Worm (Caenorhabditis elegans) whole organism, late embryonic: Measurements from ENCODE around the gene ins-15.

Experiments used
- T23F11.4 ChIP-seq: fragments of 200-800 bp; sonication (Bioruptor generic); optimal IDR thresholded peaks from 2 replicates; lab custom pipeline; 2018; ENCODE audit warnings: mild to moderate bottlenecking, missing genetic modification characterization, missing compliant biosample characterization
- dve-1 ChIP-seq: sonication (generic microtip); optimal IDR thresholded peaks from 2 replicates; lab custom pipeline; 2017; ENCODE audit warnings: antibody characterized with exemption, mild to moderate bottlenecking, missing genetic modification characterization, missing compliant biosample characterization
- eyg-1 ChIP-seq: sonication (generic microtip); optimal IDR thresholded peaks from 2 replicates; lab custom pipeline; 2016; ENCODE audit warnings: missing genotype, missing genetic modification characterization, missing compliant biosample characterization
- fkh-10 ChIP-seq: fragments of 150-350 bp; optimal IDR thresholded peaks from 2 replicates; lab custom pipeline; 2014; ENCODE audit warnings: missing biosample characterization, missing genetic modification reagents, missing genetic modification characterization
- lim-6 ChIP-seq: sonication (generic microtip); optimal IDR thresholded peaks from 2 replicates; lab custom pipeline; 2016; ENCODE audit warnings: missing genetic modification characterization, missing compliant biosample characterization
- nhr-11 ChIP-seq: fragments of 150-350 bp; optimal IDR thresholded peaks from 2 replicates; lab custom pipeline; 2014; ENCODE audit warnings: missing biosample characterization, missing genetic modification characterization
- pqm-1 ChIP-seq: sonication (generic microtip); optimal IDR thresholded peaks from 2 replicates; lab custom pipeline; 2016; ENCODE audit warnings: missing genetic modification characterization, missing compliant biosample characterization

ce11 chrII:6746404-6746803, 1.9 kb upstream of the ins-15 start, which contains the start of gene F41G3.5:
- TF ChIP-seq dve-1 (tag; lab: Kevin White, UChicago): no peak
- TF ChIP-seq pqm-1 (tag; lab: Kevin White, UChicago): no peak
- TF ChIP-seq nhr-11 (tag; lab: Kevin White, UChicago): no peak
- TF ChIP-seq lim-6 (tag; lab: Kevin White, UChicago): no peak
- TF ChIP-seq fkh-10: no peak
- TF ChIP-seq eyg-1: no peak
- TF ChIP-seq T23F11.4 (GFP tag; lab: Kevin White, UChicago): no peak
